Worm (Caenorhabditis elegans): ENCODE measurements around the gene alh-9.

DNA sequence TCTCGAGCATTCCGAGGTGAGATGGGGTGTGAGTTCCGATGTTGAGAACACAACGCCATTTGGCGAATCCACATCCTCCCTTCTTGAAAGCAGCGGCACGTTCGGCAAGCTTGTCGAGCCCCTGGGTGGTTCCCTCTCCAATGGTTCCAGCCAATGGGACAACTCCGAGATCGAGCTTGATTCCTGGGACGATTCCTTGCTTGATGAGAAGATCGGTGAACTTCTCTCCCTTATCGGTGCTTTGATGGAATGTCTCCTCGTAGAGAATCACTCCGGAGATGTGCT is 19.5 kb downstream of the alh-9 start:
- no peak for TF ChIP-seq ztf-23 (GFP tag; IDR thresholded peaks at IDR 0.05)
- no peak for TF ChIP-seq klf-2 (GFP tag; conservative IDR thresholded peaks at IDR 0.05)
- no peak for TF ChIP-seq T22C8.4 (GFP tag; IDR thresholded peaks at IDR 0.05)
- no peak for TF ChIP-seq flt-1 (GFP tag; IDR thresholded peaks at IDR 0.05)
